Worm (Caenorhabditis elegans) whole organism, L4/young adult: ENCODE measurements around the gene Y37H2A.10.

Experiments
- W03F9.2 ChIP-seq: fragments of 150-350 bp; optimal IDR thresholded peaks from 2 replicates; lab custom pipeline; 2014; ENCODE audit warnings: missing biosample characterization, missing genetic modification characterization
- dao-5 ChIP-seq: sonication (generic microtip); optimal IDR thresholded peaks from 2 replicates; lab custom pipeline; 2016; ENCODE audit warnings: missing genotype, missing genetic modification characterization, moderate library complexity, missing compliant biosample characterization
- him-1 ChIP-seq: sonication (generic microtip); optimal IDR thresholded peaks from 2 replicates; lab custom pipeline; 2016; ENCODE audit warnings: missing genotype, missing genetic modification reagents, missing genetic modification characterization, missing compliant biosample characterization

ce11 chrV:18143445-18143844 is 4.7 kb downstream of the Y37H2A.10 start, which contains the start of gene Y37H2A.14:
- TF ChIP-seq W03F9.2 (tag; lab: Kevin White, UChicago) = no peak
- no peak for TF ChIP-seq him-1 (tag; lab: Kevin White, UChicago)
- TF ChIP-seq dao-5 (tag; lab: Kevin White, UChicago) = no peak
